Worm (Caenorhabditis elegans) whole organism, dauer: ENCODE results near the gene Y62E10A.24.

Experiments used
- unc-62 ChIP-seq: sonication (generic microtip); optimal IDR thresholded peaks from 2 replicates; lab custom pipeline; 2017; ENCODE audit warnings: missing biosample characterization, missing genetic modification reagents, missing genetic modification characterization

Y62E10A.24 gene

ce11 chrIV:13395255-13395654 lies 24.7 kb downstream of the Y62E10A.24 start:
- no peak for TF ChIP-seq unc-62 (GFP tag; lab: Kevin White, UChicago)

- no peak for TF ChIP-seq unc-62 (GFP tag; lab: Kevin White, UChicago)
Measured at ce11 chrIV:13396375-13396774, 25.9 kb downstream of the Y62E10A.24 start.

- no peak for TF ChIP-seq unc-62 (GFP tag; lab: Kevin White, UChicago)
Measured at ce11 chrIV:13398728-13399127, 28.2 kb downstream of the Y62E10A.24 start, which contains the start of gene Y62E10A.13. TSS of gene Y62E10A.13 (minus strand) at chrIV:13399053.

ce11 chrIV:13400456-13401364 lies 30.2 kb downstream of the Y62E10A.24 start, which contains the start of the genes memi-2 and cyp-31A5:
TSS of gene memi-2 (minus strand) at chrIV:13400506.
TSS of gene cyp-31A5 (plus strand) at chrIV:13401289.
- TF ChIP-seq unc-62 (GFP tag; lab: Kevin White, UChicago) = no peak

ce11 chrIV:13408018-13408417 lies 37.5 kb downstream of the Y62E10A.24 start, which contains the start of gene Y62E10A.19:
TSS of gene Y62E10A.19 (minus strand) at chrIV:13408306.
- TF ChIP-seq unc-62 (GFP tag; lab: Kevin White, UChicago) = no peak

- no peak for TF ChIP-seq unc-62 (GFP tag; lab: Kevin White, UChicago)
Measured at ce11 chrIV:13412845-13413383, 42.4 kb downstream of the Y62E10A.24 start, which contains the start of gene gcl-1. TSS of gene gcl-1 (minus strand) at chrIV:13412895.

- TF ChIP-seq unc-62 (GFP tag; lab: Kevin White, UChicago) = no peak
Measured at ce11 chrIV:13415739-13416271, 45.3 kb downstream of the Y62E10A.24 start, which contains the start of the genes pik-1 and aptf-2. TSS of gene pik-1 (plus strand) at chrIV:13416041. TSS of gene aptf-2 (minus strand) at chrIV:13416051.
